Worm (Caenorhabditis elegans): Measurements from ENCODE around the gene F14D2.15.

The F14D2.15 gene

ce11 chrII:3343714-3344113 lies at the start of gene F14D2.15:
Gene F14D2.15, minus strand, starts transcription at chrII:3343814.
- no peak for TF ChIP-seq him-1 (tag; optimal IDR thresholded peaks at IDR 0.05)
- no peak for TF ChIP-seq W03F9.2 (tag; optimal IDR thresholded peaks at IDR 0.05)
- TF ChIP-seq dao-5 (tag; optimal IDR thresholded peaks at IDR 0.05), result no peak

ce11 chrII:3387503-3387902 lies 43.9 kb upstream of the F14D2.15 start, which contains the start of gene T06D4.6:
Gene T06D4.6, minus strand, starts transcription at chrII:3387603.
- TF ChIP-seq him-1 (tag; optimal IDR thresholded peaks at IDR 0.05) (no peak), W03F9.2 (tag; optimal IDR thresholded peaks at IDR 0.05) (no peak), dao-5 (tag; optimal IDR thresholded peaks at IDR 0.05) (no peak)

DNA sequence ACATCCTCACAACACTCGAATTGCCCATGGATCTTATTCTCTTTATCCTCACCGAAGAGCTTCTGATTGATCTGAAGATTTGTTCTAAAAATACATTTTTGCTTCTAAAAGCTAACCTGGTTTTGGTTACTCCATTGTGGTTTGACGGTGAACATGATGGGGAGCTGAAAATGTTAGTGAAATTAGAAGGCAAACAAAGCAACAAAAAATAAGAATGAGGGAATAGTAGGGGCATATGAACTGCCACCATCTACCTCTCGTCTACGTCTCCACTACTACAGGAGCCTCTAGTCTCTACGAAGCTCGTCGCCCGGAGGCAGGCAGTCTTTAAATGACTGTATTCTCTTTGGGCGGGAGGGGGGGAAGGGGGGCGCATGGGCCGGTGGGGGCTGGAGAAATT lies 42.1 kb upstream of the F14D2.15 start, which contains the start of gene T06D4.2:
TSS of gene T06D4.2 (minus strand) at position 170 of the 400 bp plus-strand sequence.
- no peak for TF ChIP-seq W03F9.2 (tag; optimal IDR thresholded peaks at IDR 0.05)
- no peak for TF ChIP-seq dao-5 (tag; optimal IDR thresholded peaks at IDR 0.05)
- TF ChIP-seq him-1 (tag; optimal IDR thresholded peaks at IDR 0.05), result no peak

DNA sequence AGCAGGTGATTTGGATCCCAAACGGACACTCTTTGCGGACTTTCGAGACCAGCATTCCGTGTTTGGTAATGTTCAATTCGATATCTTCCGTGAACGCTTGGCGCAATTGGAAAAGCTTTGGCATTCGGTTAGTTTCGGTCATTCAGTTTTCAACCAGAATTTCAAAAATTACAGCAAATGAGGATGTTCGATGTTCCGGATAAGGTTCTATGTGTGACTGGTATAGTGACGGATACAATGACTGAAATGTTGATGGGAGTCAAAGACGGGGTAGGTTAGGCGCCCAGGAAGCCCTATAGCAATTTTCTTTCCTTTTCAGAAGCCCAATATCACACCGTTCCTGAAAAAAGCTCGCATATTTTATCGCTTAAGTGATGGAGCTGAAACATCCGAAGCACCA lies 39.5 kb upstream of the F14D2.15 start:
- no peak for TF ChIP-seq him-1 (tag; optimal IDR thresholded peaks at IDR 0.05)
- no peak for TF ChIP-seq dao-5 (tag; optimal IDR thresholded peaks at IDR 0.05)
- TF ChIP-seq W03F9.2 (tag; optimal IDR thresholded peaks at IDR 0.05), result no peak

DNA sequence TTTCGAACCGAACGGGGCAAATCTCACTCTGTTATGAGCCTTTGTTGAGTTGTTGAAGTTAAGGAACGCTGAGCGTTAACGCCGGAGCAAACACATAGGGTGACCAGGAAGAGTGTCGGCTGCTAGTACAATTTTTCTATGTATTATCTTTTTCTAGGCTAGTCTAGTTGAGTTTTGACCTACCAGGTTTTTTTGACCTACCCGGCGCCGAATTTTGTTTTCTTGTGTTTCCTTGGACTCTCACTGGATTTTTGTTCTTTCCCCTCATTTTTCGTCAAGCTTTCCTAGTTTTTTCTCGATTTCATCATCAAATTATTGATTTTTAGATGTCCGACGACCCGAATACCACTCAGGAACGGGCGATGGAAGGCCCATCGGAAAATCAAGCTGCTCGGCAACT lies 37.9 kb upstream of the F14D2.15 start, which contains the start of gene T06D4.1:
TSS of gene T06D4.1 (plus strand) at position 321 of the 400 bp plus-strand sequence.
- no peak for TF ChIP-seq him-1 (tag; optimal IDR thresholded peaks at IDR 0.05)
- no peak for TF ChIP-seq W03F9.2 (tag; optimal IDR thresholded peaks at IDR 0.05)
- no peak for TF ChIP-seq dao-5 (tag; optimal IDR thresholded peaks at IDR 0.05)

ce11 chrII:3378275-3378674 lies 34.7 kb upstream of the F14D2.15 start, which contains the start of gene Y49F6C.2:
Gene Y49F6C.2, plus strand, starts transcription at chrII:3378575.
- TF ChIP-seq dao-5 (tag; optimal IDR thresholded peaks at IDR 0.05) (no peak), W03F9.2 (tag; optimal IDR thresholded peaks at IDR 0.05) (no peak), him-1 (tag; optimal IDR thresholded peaks at IDR 0.05) (no peak)

DNA sequence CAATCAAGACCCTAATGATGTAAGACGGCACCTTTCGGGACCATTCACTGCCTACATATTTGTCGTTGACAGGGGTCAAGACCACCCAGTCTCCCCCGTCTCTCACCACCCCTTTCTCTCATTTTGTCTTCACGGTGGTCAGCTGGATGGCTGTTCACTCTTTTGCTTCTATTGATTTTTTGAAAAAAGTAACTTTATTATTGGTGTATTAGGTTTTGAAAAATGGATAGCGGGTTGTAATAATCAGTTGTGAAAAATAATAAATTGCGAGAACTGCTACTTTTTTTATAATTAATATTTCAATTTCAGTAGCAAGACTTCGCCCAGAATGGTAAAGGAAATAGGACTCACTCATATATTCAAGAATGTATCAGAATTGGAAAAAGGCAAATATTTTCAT lies 33.2 kb upstream of the F14D2.15 start, which contains the start of gene bath-9:
TSS of gene bath-9 (plus strand) at position 301 of the 400 bp plus-strand sequence.
- TF ChIP-seq W03F9.2 (tag; optimal IDR thresholded peaks at IDR 0.05), result no peak
- no peak for TF ChIP-seq dao-5 (tag; optimal IDR thresholded peaks at IDR 0.05)
- no peak for TF ChIP-seq him-1 (tag; optimal IDR thresholded peaks at IDR 0.05)

DNA sequence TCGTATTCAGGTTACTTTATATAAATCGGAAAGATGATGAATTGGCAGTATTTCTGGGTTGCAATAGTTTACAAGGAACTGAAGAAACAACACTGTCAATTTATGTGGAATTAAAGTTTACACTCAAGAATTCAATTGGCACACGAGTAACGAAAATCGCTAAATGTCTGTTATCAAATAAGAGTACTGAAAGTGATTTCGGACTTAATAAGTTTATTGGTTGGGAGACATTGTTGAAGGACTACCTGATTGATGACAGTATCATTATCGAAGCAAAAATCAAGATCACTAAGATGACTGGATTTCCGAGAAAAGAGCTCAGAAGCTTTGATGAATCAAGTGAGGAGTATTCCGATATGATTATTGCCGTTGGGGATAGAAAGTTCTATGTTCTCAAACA lies 31.7 kb upstream of the F14D2.15 start:
- TF ChIP-seq dao-5 (tag; optimal IDR thresholded peaks at IDR 0.05) (no peak), him-1 (tag; optimal IDR thresholded peaks at IDR 0.05) (no peak), W03F9.2 (tag; optimal IDR thresholded peaks at IDR 0.05) (no peak)

ce11 chrII:3374779-3375178 lies 31.2 kb upstream of the F14D2.15 start, which contains the start of gene bath-10:
Gene bath-10, plus strand, starts transcription at chrII:3375079.
- no peak for TF ChIP-seq W03F9.2 (tag; optimal IDR thresholded peaks at IDR 0.05)
- TF ChIP-seq him-1 (tag; optimal IDR thresholded peaks at IDR 0.05), result no peak
- TF ChIP-seq dao-5 (tag; optimal IDR thresholded peaks at IDR 0.05), result no peak

DNA sequence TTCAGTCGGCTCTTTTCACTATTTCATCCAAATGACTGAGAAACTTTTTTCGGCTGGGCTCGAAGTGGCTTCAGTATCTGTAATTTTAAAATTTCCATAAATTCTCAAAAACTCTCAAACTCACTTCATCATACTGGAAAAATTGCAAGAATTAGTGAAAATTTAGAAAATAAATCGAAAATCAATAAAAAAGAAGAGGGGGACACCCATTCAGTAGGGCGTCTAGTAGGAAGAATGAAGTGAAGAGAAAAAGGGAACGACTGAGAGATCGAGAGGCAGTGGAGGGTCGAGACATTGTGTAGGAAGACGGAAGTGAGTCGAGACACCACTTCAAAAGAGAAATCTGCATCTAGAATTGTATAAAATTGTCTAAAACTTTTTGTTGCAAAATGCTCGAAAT lies 30.3 kb upstream of the F14D2.15 start:
- no peak for TF ChIP-seq W03F9.2 (tag; optimal IDR thresholded peaks at IDR 0.05)
- TF ChIP-seq him-1 (tag; optimal IDR thresholded peaks at IDR 0.05), result no peak
- no peak for TF ChIP-seq dao-5 (tag; optimal IDR thresholded peaks at IDR 0.05)

DNA sequence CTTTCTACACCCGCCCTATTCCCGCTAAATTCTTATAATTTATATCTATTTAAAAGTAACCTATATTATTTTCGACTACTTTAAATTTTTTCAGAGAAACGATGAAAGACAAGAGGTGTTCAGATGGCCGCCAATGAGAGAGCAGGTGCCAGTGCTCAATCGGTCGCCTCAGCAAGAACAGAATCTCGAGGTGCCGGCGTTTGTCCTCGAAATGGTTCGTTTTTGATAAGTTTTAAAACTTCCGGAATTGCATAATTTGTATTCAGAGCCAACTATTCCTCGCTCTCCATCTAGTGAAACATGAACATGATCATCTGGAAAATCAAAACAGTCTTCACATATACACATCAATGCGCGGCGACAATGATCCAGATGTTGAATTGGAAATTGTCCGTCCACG lies 27.4 kb upstream of the F14D2.15 start, which contains the start of gene bath-23:
TSS of gene bath-23 (plus strand) at position 301 of the 400 bp plus-strand sequence.
- TF ChIP-seq dao-5 (tag; optimal IDR thresholded peaks at IDR 0.05), result no peak
- no peak for TF ChIP-seq W03F9.2 (tag; optimal IDR thresholded peaks at IDR 0.05)
- no peak for TF ChIP-seq him-1 (tag; optimal IDR thresholded peaks at IDR 0.05)

DNA sequence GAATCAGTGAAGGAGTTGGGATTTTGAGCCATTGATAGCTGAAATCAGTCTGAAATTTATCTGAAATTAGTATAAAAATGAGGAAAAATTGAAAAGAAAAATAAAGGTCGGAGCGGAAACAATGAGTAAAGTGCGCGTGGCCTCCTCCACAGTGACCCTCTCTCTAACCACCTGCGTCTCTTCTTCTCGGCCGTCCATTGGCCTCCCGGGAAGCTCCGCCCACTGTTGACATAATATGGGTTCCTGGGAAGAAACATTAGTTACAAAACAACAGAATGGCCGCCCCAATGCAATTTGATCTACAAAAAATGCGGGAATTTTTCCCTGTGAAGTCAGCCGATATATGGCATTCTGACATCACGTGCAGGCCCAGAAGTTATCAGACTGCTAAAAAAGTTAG lies 26.4 kb upstream of the F14D2.15 start, which contains the start of gene Y49F6C.8:
TSS of gene Y49F6C.8 (minus strand) at position 51 of the 400 bp plus-strand sequence.
- TF ChIP-seq dao-5 (tag; optimal IDR thresholded peaks at IDR 0.05) (no peak), W03F9.2 (tag; optimal IDR thresholded peaks at IDR 0.05) (no peak), him-1 (tag; optimal IDR thresholded peaks at IDR 0.05) (no peak)

DNA sequence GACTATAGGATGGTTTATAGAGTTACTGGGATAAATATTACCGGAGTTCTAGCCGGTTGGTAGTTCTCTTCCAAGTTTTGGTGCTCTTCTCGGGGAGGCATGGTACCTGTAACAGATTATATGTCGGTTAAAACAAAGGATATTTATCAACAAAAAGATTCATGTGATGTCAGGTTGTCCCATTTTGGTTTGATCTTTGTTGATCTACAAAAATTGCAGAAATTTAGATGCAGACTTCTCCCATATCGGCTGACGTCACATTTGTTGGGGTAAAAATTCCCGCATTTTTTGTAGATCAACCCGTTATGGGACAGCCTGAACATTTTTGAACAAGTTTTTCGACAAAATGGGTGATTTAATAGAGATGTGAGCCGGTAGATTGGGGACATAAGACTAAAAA lies 24.5 kb upstream of the F14D2.15 start, which contains the start of gene Y49F6C.7:
TSS of gene Y49F6C.7 (minus strand) at position 101 of the 400 bp plus-strand sequence.
- TF ChIP-seq him-1 (tag; optimal IDR thresholded peaks at IDR 0.05), result no peak
- TF ChIP-seq W03F9.2 (tag; optimal IDR thresholded peaks at IDR 0.05), result no peak
- TF ChIP-seq dao-5 (tag; optimal IDR thresholded peaks at IDR 0.05), result no peak

DNA sequence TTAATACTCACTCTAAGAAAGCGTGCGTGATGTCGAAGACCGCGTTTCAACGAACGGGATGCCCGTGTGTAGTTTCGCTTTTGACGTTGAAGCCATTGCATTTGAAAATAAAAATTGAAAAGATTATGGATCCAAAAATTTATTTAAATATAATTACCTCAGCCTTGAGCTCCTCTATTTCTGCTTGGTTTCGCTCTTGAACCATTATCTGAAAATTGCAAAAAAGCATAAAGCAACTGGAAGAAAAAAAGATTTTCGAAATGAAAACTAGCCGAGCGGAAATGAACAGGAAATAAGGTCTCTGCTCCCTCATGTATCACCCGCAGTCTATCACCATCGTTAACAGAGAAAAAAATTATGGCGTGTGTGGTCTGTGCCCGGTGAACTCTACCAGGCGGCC lies 23.5 kb upstream of the F14D2.15 start, which contains the start of gene Y49F6C.6:
TSS of gene Y49F6C.6 (minus strand) at position 101 of the 400 bp plus-strand sequence.
- TF ChIP-seq W03F9.2 (tag; optimal IDR thresholded peaks at IDR 0.05), result no peak
- no peak for TF ChIP-seq dao-5 (tag; optimal IDR thresholded peaks at IDR 0.05)
- TF ChIP-seq him-1 (tag; optimal IDR thresholded peaks at IDR 0.05), result no peak

- no peak for TF ChIP-seq dao-5 (tag; optimal IDR thresholded peaks at IDR 0.05)
- TF ChIP-seq W03F9.2 (tag; optimal IDR thresholded peaks at IDR 0.05), result no peak
- TF ChIP-seq him-1 (tag; optimal IDR thresholded peaks at IDR 0.05), result no peak
Measured at ce11 chrII:3358834-3359233, 15.2 kb upstream of the F14D2.15 start, which contains the start of the genes lido-14 and bath-27. Gene lido-14, plus strand, starts transcription at chrII:3359134. Gene bath-27, plus strand, starts transcription at chrII:3359139.
